Worm (Caenorhabditis elegans): ENCODE data around the gene C04C3.4.

DNA sequence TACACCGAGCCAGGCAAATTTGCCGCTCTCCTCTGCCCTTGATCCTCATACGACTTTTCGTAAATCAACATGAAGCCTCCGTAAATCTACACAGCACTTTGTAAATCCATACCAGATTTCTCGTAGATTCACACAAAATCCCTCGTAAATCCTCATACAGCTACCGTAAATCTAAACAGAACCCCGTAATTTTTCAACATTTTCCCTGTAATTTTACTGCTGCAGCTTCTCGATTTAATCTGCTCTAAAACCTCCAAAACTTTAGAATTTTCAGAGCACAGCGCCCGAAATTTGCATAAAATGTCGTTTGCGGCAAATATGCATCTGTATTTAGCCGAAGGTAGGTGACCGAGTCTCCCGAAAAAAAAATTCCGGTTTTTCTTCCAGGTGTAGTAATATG, 39.4 kb upstream of the C04C3.4 start, which contains the start of gene F42A6.1:
- TF ChIP-seq fkh-10 (GFP tag; optimal IDR thresholded peaks at IDR 0.05) (no peak), dmd-4 (tag; optimal IDR thresholded peaks at IDR 0.05; ENCODE audit: borderline replicate concordance) (no peak), sdc-2 (tag; optimal IDR thresholded peaks at IDR 0.05) (no peak), T23F11.4 (GFP tag; optimal IDR thresholded peaks at IDR 0.05) (no peak), nhr-11 (tag; optimal IDR thresholded peaks at IDR 0.05) (no peak), ceh-18 (tag; optimal IDR thresholded peaks at IDR 0.05) (no peak), sox-4 (tag; optimal IDR thresholded peaks at IDR 0.05) (no peak), ama-1 (optimal IDR thresholded peaks at IDR 0.05) (no peak), madf-2 (tag; optimal IDR thresholded peaks at IDR 0.05) (no peak), elt-2 (tag; optimal IDR thresholded peaks at IDR 0.05) (no peak), ceh-6 (GFP tag; optimal IDR thresholded peaks at IDR 0.05) (no peak), tbx-7 (tag; optimal IDR thresholded peaks at IDR 0.05) (no peak)
